Worm (Caenorhabditis elegans): ENCODE measurements around the gene pir-1.

pir-1 gene

ce11 chrII:9141110-9141509 lies 36.0 kb upstream of the pir-1 start:
- TF ChIP-seq nhr-237 (tag; optimal IDR thresholded peaks at IDR 0.05) = no peak
- TF ChIP-seq bed-3 (GFP tag; optimal IDR thresholded peaks at IDR 0.05) = no peak
- no peak for TF ChIP-seq snpc-4 (tag; optimal IDR thresholded peaks at IDR 0.05)
- no peak for TF ChIP-seq nhr-2 (tag; optimal IDR thresholded peaks at IDR 0.05)
- no peak for TF ChIP-seq drap-1 (GFP tag; optimal IDR thresholded peaks at IDR 0.05)
- no peak for TF ChIP-seq blmp-1 (tag; optimal IDR thresholded peaks at IDR 0.05)
- TF ChIP-seq ham-2 (GFP tag; optimal IDR thresholded peaks at IDR 0.05) = no peak
- TF ChIP-seq unc-39 (tag; optimal IDR thresholded peaks at IDR 0.05) = no peak
- no peak for TF ChIP-seq nhr-76 (tag; optimal IDR thresholded peaks at IDR 0.05)
- no peak for TF ChIP-seq lsy-2 (tag; optimal IDR thresholded peaks at IDR 0.05)
- TF ChIP-seq mls-2 (tag; optimal IDR thresholded peaks at IDR 0.05) = no peak
- TF ChIP-seq ceh-39 (tag; optimal IDR thresholded peaks at IDR 0.05) = no peak
- TF ChIP-seq unc-62 (GFP tag; optimal IDR thresholded peaks at IDR 0.05) = no peak

- TF ChIP-seq ham-2 (GFP tag; optimal IDR thresholded peaks at IDR 0.05) (no peak), flh-1 (GFP tag; optimal IDR thresholded peaks at IDR 0.05) (no peak), bed-3 (GFP tag; optimal IDR thresholded peaks at IDR 0.05) (no peak), hlh-1 (tag; optimal IDR thresholded peaks at IDR 0.05) (no peak), lin-13 (tag; optimal IDR thresholded peaks at IDR 0.05) (no peak), snpc-4 (tag; optimal IDR thresholded peaks at IDR 0.05) (no peak), sptf-1 (tag; optimal IDR thresholded peaks at IDR 0.05) (no peak), cnd-1 (tag; optimal IDR thresholded peaks at IDR 0.05) (no peak), ztf-11 (tag; optimal IDR thresholded peaks at IDR 0.05) (no peak), mep-1 (tag; optimal IDR thresholded peaks at IDR 0.05) (no peak)
These were observed 33.3 kb upstream of the pir-1 start for ce11 chrII:9143795-9144194.

ce11 chrII:9144366-9144765 lies 32.7 kb upstream of the pir-1 start:
- no peak for TF ChIP-seq ceh-83 (GFP tag; optimal IDR thresholded peaks at IDR 0.05)
- TF ChIP-seq sptf-1 (tag; optimal IDR thresholded peaks at IDR 0.05) = no peak

ce11 chrII:9145961-9146360 lies 31.1 kb upstream of the pir-1 start, which contains the start of gene W07A12.4:
W07A12.4 (plus strand) TSS chrII:9146261.
- TF ChIP-seq lsy-2 (tag; optimal IDR thresholded peaks at IDR 0.05) (no peak), M03D4.4 (tag; optimal IDR thresholded peaks at IDR 0.05) (no peak), unc-62 (GFP tag; optimal IDR thresholded peaks at IDR 0.05) (no peak), snpc-4 (tag; optimal IDR thresholded peaks at IDR 0.05) (no peak), nhr-28 (tag; optimal IDR thresholded peaks at IDR 0.05) (no peak), ham-2 (GFP tag; optimal IDR thresholded peaks at IDR 0.05) (no peak), mab-5 (tag; optimal IDR thresholded peaks at IDR 0.05) (no peak), nhr-76 (tag; optimal IDR thresholded peaks at IDR 0.05) (no peak), lin-13 (tag; optimal IDR thresholded peaks at IDR 0.05) (no peak), sptf-1 (tag; optimal IDR thresholded peaks at IDR 0.05) (no peak), hlh-1 (tag; optimal IDR thresholded peaks at IDR 0.05) (no peak), ztf-11 (tag; optimal IDR thresholded peaks at IDR 0.05) (no peak), cnd-1 (tag; optimal IDR thresholded peaks at IDR 0.05) (no peak), nhr-2 (tag; optimal IDR thresholded peaks at IDR 0.05) (no peak), ceh-83 (GFP tag; optimal IDR thresholded peaks at IDR 0.05) (no peak), bed-3 (GFP tag; optimal IDR thresholded peaks at IDR 0.05) (no peak)

ce11 chrII:9148079-9148478 lies 29.0 kb upstream of the pir-1 start:
- TF ChIP-seq zip-8 (tag; optimal IDR thresholded peaks at IDR 0.05) (no peak), unc-62 (GFP tag; optimal IDR thresholded peaks at IDR 0.05) (no peak), ham-2 (GFP tag; optimal IDR thresholded peaks at IDR 0.05) (no peak), nhr-76 (tag; optimal IDR thresholded peaks at IDR 0.05) (no peak), blmp-1 (tag; optimal IDR thresholded peaks at IDR 0.05) (no peak), drap-1 (GFP tag; optimal IDR thresholded peaks at IDR 0.05) (no peak), unc-39 (tag; optimal IDR thresholded peaks at IDR 0.05) (no peak), mep-1 (tag; optimal IDR thresholded peaks at IDR 0.05) (no peak), mls-2 (tag; optimal IDR thresholded peaks at IDR 0.05) (no peak), elt-3 (tag; optimal IDR thresholded peaks at IDR 0.05) (no peak), lsy-2 (tag; optimal IDR thresholded peaks at IDR 0.05) (no peak), nhr-12 (tag; optimal IDR thresholded peaks at IDR 0.05) (no peak)

- TF ChIP-seq ces-1 (GFP tag; optimal IDR thresholded peaks at IDR 0.05) = no peak
- TF ChIP-seq drap-1 (GFP tag; optimal IDR thresholded peaks at IDR 0.05) = no peak
- no peak for TF ChIP-seq ceh-83 (GFP tag; optimal IDR thresholded peaks at IDR 0.05)
- no peak for TF ChIP-seq unc-120 (tag; optimal IDR thresholded peaks at IDR 0.05; ENCODE audit: poor library complexity, severe bottlenecking)
- no peak for TF ChIP-seq nhr-237 (tag; optimal IDR thresholded peaks at IDR 0.05)
- TF ChIP-seq nhr-76 (tag; optimal IDR thresholded peaks at IDR 0.05) = no peak
- TF ChIP-seq nhr-12 (tag; optimal IDR thresholded peaks at IDR 0.05) = no peak
- TF ChIP-seq tbx-8 (GFP tag; optimal IDR thresholded peaks at IDR 0.05) = no peak
- no peak for TF ChIP-seq nhr-2 (tag; optimal IDR thresholded peaks at IDR 0.05)
- no peak for TF ChIP-seq unc-62 (GFP tag; optimal IDR thresholded peaks at IDR 0.05)
- no peak for TF ChIP-seq sem-2 (GFP tag; optimal IDR thresholded peaks at IDR 0.05)
- TF ChIP-seq snpc-4 (tag; optimal IDR thresholded peaks at IDR 0.05) = no peak
- TF ChIP-seq lsy-2 (tag; optimal IDR thresholded peaks at IDR 0.05) = no peak
- TF ChIP-seq elt-1 (tag; optimal IDR thresholded peaks at IDR 0.05; ENCODE audit: borderline replicate concordance, insufficient read depth) = no peak
- TF ChIP-seq lin-32 (GFP tag; optimal IDR thresholded peaks at IDR 0.05) = no peak
- TF ChIP-seq lin-13 (tag; optimal IDR thresholded peaks at IDR 0.05) = no peak
- no peak for TF ChIP-seq hlh-1 (tag; optimal IDR thresholded peaks at IDR 0.05)
- no peak for TF ChIP-seq mls-2 (tag; optimal IDR thresholded peaks at IDR 0.05)
- TF ChIP-seq mab-5 (tag; optimal IDR thresholded peaks at IDR 0.05) = no peak
These were observed 24.9 kb upstream of the pir-1 start, which contains the start of gene col-78 for ce11 chrII:9152231-9152630. col-78 (plus strand) TSS chrII:9152531.

Data from whole organism, mixed stage, embryonic.